Fruit fly (Drosophila melanogaster): ENCODE results near the gene CG4116.

The CG4116 gene

DNA sequence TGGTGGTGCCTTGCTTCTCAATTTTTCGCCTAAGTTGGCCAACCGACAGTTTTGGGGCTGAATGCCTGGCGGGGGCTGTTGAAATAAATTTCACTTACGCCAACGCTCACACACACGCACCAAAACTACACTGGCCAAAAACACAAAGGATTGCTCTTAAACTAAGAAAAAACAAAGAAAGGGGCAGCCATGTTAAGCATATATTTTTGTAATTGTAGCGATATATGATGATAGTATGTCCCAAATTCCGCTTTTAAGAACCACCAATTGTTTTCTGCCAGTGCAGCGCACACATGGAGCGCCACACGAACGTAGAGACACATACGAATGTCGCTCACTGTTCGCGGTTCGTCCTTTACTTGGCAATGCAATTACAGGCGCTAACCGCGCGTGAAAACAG, 930 bp upstream of the CG4116 start (continued):
- TF ChIP-seq CG34376 (GFP tag; optimal IDR thresholded peaks at IDR 0.05) (no peak), tna (GFP tag; IDR thresholded peaks at IDR 0.05; ENCODE audit: partially characterized antibody) (no peak), CG10274 (GFP tag; optimal IDR thresholded peaks at IDR 0.05) (no peak), oc (tag; optimal IDR thresholded peaks at IDR 0.05) (peak; percentile 5), CG4360 (GFP tag; IDR thresholded peaks at IDR 0.05) (no peak), disco-r (GFP tag; optimal IDR thresholded peaks at IDR 0.05) (no peak), Lim3 (GFP tag; IDR thresholded peaks at IDR 0.05) (no peak), odd (GFP tag; optimal IDR thresholded peaks at IDR 0.05) (no peak), Bgb (GFP tag; IDR thresholded peaks at IDR 0.05; ENCODE audit: partially characterized antibody) (no peak), Hmr (GFP tag; optimal IDR thresholded peaks at IDR 0.05) (no peak), CG6791 (GFP tag; IDR thresholded peaks at IDR 0.05; ENCODE audit: partially characterized antibody) (no peak), CG17359 (tag; optimal IDR thresholded peaks at IDR 0.05) (peak; percentile 51), crol (GFP tag; IDR thresholded peaks at IDR 0.05) (no peak), CG13775 (GFP tag; optimal IDR thresholded peaks at IDR 0.05) (peak; percentile 30), Meics (GFP tag; optimal IDR thresholded peaks at IDR 0.05) (peak; percentile 8), CG3847 (GFP tag; IDR thresholded peaks at IDR 0.05) (no peak), Ssrp (tag; optimal IDR thresholded peaks at IDR 0.05) (peak; percentile 40), NK7.1 (GFP tag; optimal IDR thresholded peaks at IDR 0.05) (peak; percentile 28), Side (GFP tag; optimal IDR thresholded peaks at IDR 0.05) (no peak), Hsf (GFP tag; optimal IDR thresholded peaks at IDR 0.05) (peak; percentile 47), HLH54F (GFP tag; optimal IDR thresholded peaks at IDR 0.05) (no peak), CG12942 (GFP tag; optimal IDR thresholded peaks at IDR 0.05) (peak; percentile 1), gsb-n (tag; optimal IDR thresholded peaks at IDR 0.05) (peak; percentile 18), run (tag; optimal IDR thresholded peaks at IDR 0.05) (no peak), CG7357 (GFP tag; IDR thresholded peaks at IDR 0.05) (peak; percentile 38; the same call in 1 of the 3 replicates), Bdp1 (GFP tag; optimal IDR thresholded peaks at IDR 0.05) (peak; percentile 30), HLH3B (GFP tag; IDR thresholded peaks at IDR 0.05) (peak; percentile 52), ab (GFP tag; optimal IDR thresholded peaks at IDR 0.05) (no peak), CG32772 (GFP tag; IDR thresholded peaks at IDR 0.05) (peak; percentile 59; the same call in 1 of the 2 replicates), jing (GFP tag; optimal IDR thresholded peaks at IDR 0.05) (peak; percentile 19), cad (GFP tag; optimal IDR thresholded peaks at IDR 0.05) (no peak), Mes4 (GFP tag; optimal IDR thresholded peaks at IDR 0.05) (peak; percentile 28), chinmo (GFP tag; IDR thresholded peaks at IDR 0.05; ENCODE audit: partially characterized antibody) (no peak), onecut (GFP tag; IDR thresholded peaks at IDR 0.05) (peak; percentile 31; the same call in 1 of the 2 replicates), Oaz (GFP tag; IDR thresholded peaks at IDR 0.05) (no peak), CG15073 (GFP tag; optimal IDR thresholded peaks at IDR 0.05) (no peak), Nf-YA (GFP tag; IDR thresholded peaks at IDR 0.05) (no peak), CG7556 (GFP tag; optimal IDR thresholded peaks at IDR 0.05) (peak; percentile 24), CG15696 (tag; optimal IDR thresholded peaks at IDR 0.05) (peak; percentile 34), prd (optimal IDR thresholded peaks at IDR 0.05) (no peak), prd (GFP tag; IDR thresholded peaks at IDR 0.05) (peak; percentile 70), croc (GFP tag; conservative IDR thresholded peaks at IDR 0.05) (peak; percentile 23; the same call in 1 of the 3 replicates), hth (optimal IDR thresholded peaks at IDR 0.05) (no peak), Aef1 (GFP tag; IDR thresholded peaks at IDR 0.05) (no peak), ranshi (GFP tag; IDR thresholded peaks at IDR 0.05) (no peak), Deaf1 (tag; optimal IDR thresholded peaks at IDR 0.05) (no peak), CG3163 (GFP tag; optimal IDR thresholded peaks at IDR 0.05) (no peak), CG10321 (GFP tag; IDR thresholded peaks at IDR 0.05) (no peak), CG13894 (tag; optimal IDR thresholded peaks at IDR 0.05) (no peak), Xrp1 (GFP tag; IDR thresholded peaks at IDR 0.05) (peak; percentile 78), phol (tag; optimal IDR thresholded peaks at IDR 0.05) (peak; percentile 54), dpn (GFP tag; optimal IDR thresholded peaks at IDR 0.05) (peak in 1 of 2 experiments; percentile 24), CG16779 (GFP tag; IDR thresholded peaks at IDR 0.05) (no peak)
